Worm (Caenorhabditis elegans) whole organism, L2 larva: ENCODE measurements around the gene C14A6.6.
"Not testable (repeated sequence)": the region's sequence is repeated elsewhere in the genome, so short reads cannot be mapped to it uniquely, and the experiment has no call there.

Source experiments
- C34F6.9 ChIP-seq: fragments of 150-350 bp; optimal IDR thresholded peaks from 2 replicates; lab custom pipeline; 2014; ENCODE audit warnings: missing biosample characterization, missing genetic modification characterization
- F13H6.1 ChIP-seq: sonication (generic microtip); optimal IDR thresholded peaks from 2 replicates; lab custom pipeline; 2016; ENCODE audit warnings: missing genetic modification characterization, missing compliant biosample characterization
- R02D3.7 ChIP-seq: fragments of 150-350 bp; optimal IDR thresholded peaks from 2 replicates; lab custom pipeline; 2014; ENCODE audit warnings: missing biosample characterization, missing genetic modification characterization
- Y55F3AM.14 ChIP-seq: fragments of 200-800 bp; sonication (Bioruptor generic); optimal IDR thresholded peaks from 2 replicates; lab custom pipeline; 2018; ENCODE audit warnings: mild to moderate bottlenecking, missing genetic modification characterization, missing compliant biosample characterization
- ZK546.5 ChIP-seq: sonication (generic microtip); optimal IDR thresholded peaks from 2 replicates; lab custom pipeline; 2017; ENCODE audit warnings: missing biosample characterization, missing genetic modification characterization
- alr-1 ChIP-seq: fragments of 150-350 bp; optimal IDR thresholded peaks from 2 replicates; lab custom pipeline; 2014; ENCODE audit warnings: missing biosample characterization, missing genetic modification characterization
- aly-2 ChIP-seq: fragments of 150-350 bp; optimal IDR thresholded peaks from 2 replicates; lab custom pipeline; 2014; ENCODE audit warnings: missing biosample characterization, missing genetic modification characterization
- ama-1 ChIP-seq: fragments of 150-350 bp; optimal IDR thresholded peaks from 2 replicates; lab custom pipeline; 2018; ENCODE audit warnings: inconsistent platforms
- blmp-1 ChIP-seq: sonication (generic microtip); optimal IDR thresholded peaks from 2 replicates; lab custom pipeline; 2017; ENCODE audit warnings: missing genetic modification characterization, mild to moderate bottlenecking, missing compliant biosample characterization, antibody characterized with exemption, moderate library complexity; ENCODE audit not compliant: insufficient read depth
- ceh-16 ChIP-seq: fragments of 150-350 bp; optimal IDR thresholded peaks from 2 replicates; lab custom pipeline; 2014; ENCODE audit warnings: missing biosample characterization, missing genetic modification characterization
- dmd-4 ChIP-seq: sonication (generic microtip); optimal IDR thresholded peaks from 2 replicates; lab custom pipeline; 2017; ENCODE audit warnings: missing biosample characterization, missing genetic modification characterization
- egl-27 ChIP-seq: sonication (generic microtip); optimal IDR thresholded peaks from 3 replicates; lab custom pipeline; 2017; ENCODE audit warnings: missing biosample characterization, missing genetic modification reagents, missing genetic modification characterization
- elt-3 ChIP-seq: sonication (generic microtip); optimal IDR thresholded peaks from 2 replicates; lab custom pipeline; 2017; ENCODE audit warnings: missing biosample characterization, missing genetic modification characterization
- gmeb-1 ChIP-seq: fragments of 150-350 bp; optimal IDR thresholded peaks from 2 replicates; lab custom pipeline; 2014; ENCODE audit warnings: missing biosample characterization, missing genetic modification characterization
- lin-11 ChIP-seq: fragments of 150-350 bp; sonication (generic microtip); optimal IDR thresholded peaks from 2 replicates; lab custom pipeline; 2014; ENCODE audit warnings: missing biosample characterization, missing genetic modification characterization, inconsistent platforms, mixed read lengths
- lin-13 ChIP-seq: fragments of 150-350 bp; optimal IDR thresholded peaks from 2 replicates; lab custom pipeline; 2014; ENCODE audit warnings: missing biosample characterization, missing genetic modification reagents, missing genetic modification characterization
- lin-39 ChIP-seq: fragments of 150-350 bp; optimal IDR thresholded peaks from 2 replicates; lab custom pipeline; 2014; ENCODE audit warnings: missing biosample characterization, missing genetic modification reagents, missing genetic modification characterization
- mab-5 ChIP-seq: fragments of 150-350 bp; optimal IDR thresholded peaks from 2 replicates; lab custom pipeline; 2014; ENCODE audit warnings: missing biosample characterization, missing genetic modification characterization
- mbf-1 ChIP-seq: sonication (generic microtip); optimal IDR thresholded peaks from 2 replicates; lab custom pipeline; 2017; ENCODE audit warnings: missing biosample characterization, missing genetic modification characterization
- mdl-1 ChIP-seq, 2 experiments: fragments of 150-350 bp in 1 of 2; sonication (generic microtip) in 1 of 2; optimal IDR thresholded peaks; 2 replicates each; lab custom pipeline; 2017; ENCODE audit warnings: missing biosample characterization in 2 of 2, missing genetic modification characterization in 2 of 2
- nhr-10 ChIP-seq: sonication (generic microtip); optimal IDR thresholded peaks from 2 replicates; lab custom pipeline; 2017; ENCODE audit warnings: missing biosample characterization, missing genetic modification characterization
- nhr-129 ChIP-seq: fragments of 150-350 bp; optimal IDR thresholded peaks from 2 replicates; lab custom pipeline; 2014; ENCODE audit warnings: missing biosample characterization, missing genetic modification characterization
- nhr-237 ChIP-seq: fragments of 150-350 bp; optimal IDR thresholded peaks from 2 replicates; lab custom pipeline; 2014; ENCODE audit warnings: missing biosample characterization, missing genetic modification characterization
- nhr-6 ChIP-seq: fragments of 150-350 bp; optimal IDR thresholded peaks from 2 replicates; lab custom pipeline; 2014; ENCODE audit warnings: missing biosample characterization, missing genetic modification characterization
- nhr-77 ChIP-seq: fragments of 150-350 bp; optimal IDR thresholded peaks from 2 replicates; lab custom pipeline; 2014; ENCODE audit warnings: missing biosample characterization, missing genetic modification characterization
- peb-1 ChIP-seq: fragments of 150-350 bp; optimal IDR thresholded peaks from 2 replicates; lab custom pipeline; 2014; ENCODE audit warnings: missing biosample characterization, missing genetic modification characterization
- sem-4 ChIP-seq: fragments of 150-350 bp; optimal IDR thresholded peaks from 2 replicates; lab custom pipeline; 2014; ENCODE audit warnings: missing biosample characterization, missing genetic modification reagents, missing genetic modification characterization
- sma-3 ChIP-seq: sonication (generic microtip); optimal IDR thresholded peaks from 2 replicates; lab custom pipeline; 2016; ENCODE audit warnings: missing genetic modification reagents, missing genetic modification characterization, missing compliant biosample characterization
- sma-9 ChIP-seq, 2 experiments: fragments of 150-350 bp in 1 of 2; sonication (generic microtip) in 1 of 2; optimal IDR thresholded peaks; 2 replicates each; lab custom pipeline; 2014 to 2016; ENCODE audit warnings: missing genetic modification characterization in 2 of 2, mild to moderate bottlenecking in 1 of 2, missing biosample characterization in 1 of 2, missing compliant biosample characterization in 1 of 2, missing genetic modification reagents in 1 of 2, moderate library complexity in 1 of 2
- snpc-4 ChIP-seq: fragments of 150-350 bp; optimal IDR thresholded peaks from 2 replicates; lab custom pipeline; 2014; ENCODE audit warnings: missing biosample characterization, missing genetic modification characterization
- unc-55 ChIP-seq: fragments of 150-350 bp; sonication (generic microtip); optimal IDR thresholded peaks from 3 replicates; lab custom pipeline; 2014; ENCODE audit warnings: missing biosample characterization, missing genetic modification reagents, missing genetic modification characterization
- unc-62 ChIP-seq: fragments of 150-350 bp; optimal IDR thresholded peaks from 2 replicates; lab custom pipeline; 2014; ENCODE audit warnings: missing biosample characterization, missing genetic modification reagents, missing genetic modification characterization
- zag-1 ChIP-seq: fragments of 150-350 bp; optimal IDR thresholded peaks from 2 replicates; lab custom pipeline; 2014; ENCODE audit warnings: missing biosample characterization, missing genetic modification characterization
- ztf-1 ChIP-seq: fragments of 200-800 bp; sonication (Bioruptor generic); conservative IDR thresholded peaks from 2 replicates; pipeline ENCODE4 v1.3.6; 2022; ENCODE audit warnings: missing genetic modification characterization, missing compliant biosample characterization
- ztf-11 ChIP-seq: sonication (generic microtip); optimal IDR thresholded peaks from 2 replicates; lab custom pipeline; 2017; ENCODE audit warnings: missing biosample characterization, missing genetic modification characterization
- ztf-4 ChIP-seq: fragments of 150-350 bp; optimal IDR thresholded peaks from 2 replicates; lab custom pipeline; 2014; ENCODE audit warnings: missing biosample characterization, missing genetic modification characterization

C14A6.6 gene

ce11 chrV:18167161-18167560 is at the start of gene C14A6.6:
Gene C14A6.6, minus strand, starts transcription at chrV:18167261.
- TF ChIP-seq ama-1 (no peak), nhr-237 (no peak), nhr-77 (tag; lab: Kevin White, UChicago) (no peak), mbf-1 (no peak), C34F6.9 (tag; lab: Kevin White, UChicago) (no peak), ztf-4 (tag; lab: Kevin White, UChicago) (no peak), zag-1 (no peak), egl-27 (tag; lab: Kevin White, UChicago) (no peak), sma-3 (GFP tag; lab: Kevin White, UChicago) (no peak), mdl-1 (tag; optimal IDR thresholded peaks at IDR 0.05; lab: Kevin White, UChicago) (no peak), nhr-10 (tag; lab: Kevin White, UChicago) (no peak), ceh-16 (tag; lab: Kevin White, UChicago) (no peak), sem-4 (tag; lab: Kevin White, UChicago) (no peak), F13H6.1 (tag; lab: Kevin White, UChicago) (no peak), blmp-1 (no peak), elt-3 (tag; lab: Kevin White, UChicago) (no peak), alr-1 (no peak), aly-2 (tag; lab: Kevin White, UChicago) (no peak), ztf-1 (GFP tag; lab: Robert Waterston, UW) (no peak), lin-11 (tag; lab: Kevin White, UChicago) (no peak)

DNA sequence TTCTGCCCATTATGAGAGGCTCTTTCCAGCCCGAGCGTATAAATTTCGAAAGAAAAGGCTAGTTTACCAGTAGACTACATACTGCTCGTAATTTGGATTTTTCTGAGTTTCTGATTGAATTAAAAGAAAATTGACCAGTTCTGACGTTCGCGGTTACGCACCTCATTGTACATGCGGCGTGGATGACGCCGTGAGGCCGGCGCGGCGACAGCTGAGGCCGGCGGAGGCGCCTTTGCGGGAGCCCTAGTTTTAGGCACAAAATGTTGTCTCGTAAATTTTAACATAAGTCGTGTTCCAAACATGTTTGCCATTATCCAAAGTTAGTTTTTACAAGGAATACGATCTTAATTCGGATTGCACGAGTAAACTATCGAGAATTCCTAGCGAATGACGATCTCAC is 49.7 kb upstream of the C14A6.6 start, which contains the start of gene F16H6.9:
Gene F16H6.9 (plus strand): TSS at position 301 of the 400 bp plus-strand sequence.
- not testable (repeated sequence) for TF ChIP-seq zag-1; mab-5 (tag; lab: Kevin White, UChicago); nhr-129 (tag; lab: Kevin White, UChicago)

- TF ChIP-seq aly-2 (tag; lab: Kevin White, UChicago); lin-13 (GFP tag; lab: Kevin White, UChicago); R02D3.7: not testable (repeated sequence)
Observed at ce11 chrV:18216175-18216574, 49.1 kb upstream of the C14A6.6 start, which contains the start of gene F16H6.8. Gene F16H6.8, minus strand, starts transcription at chrV:18216275.

ce11 chrV:18212848-18213247 is 45.8 kb upstream of the C14A6.6 start:
- TF ChIP-seq Y55F3AM.14 (GFP tag; lab: Kevin White, UChicago): no peak
- no peak for TF ChIP-seq R02D3.7
- TF ChIP-seq blmp-1: no peak
- no peak for TF ChIP-seq C34F6.9 (tag; lab: Kevin White, UChicago)
- no peak for TF ChIP-seq snpc-4 (tag; lab: Kevin White, UChicago)
- no peak for TF ChIP-seq unc-55 (GFP tag; lab: Kevin White, UChicago)
- no peak for TF ChIP-seq nhr-237
- TF ChIP-seq nhr-129 (tag; lab: Kevin White, UChicago): no peak
- no peak for TF ChIP-seq ztf-1 (GFP tag; lab: Robert Waterston, UW)
- no peak for TF ChIP-seq ztf-11
- TF ChIP-seq sma-9 (GFP tag; optimal IDR thresholded peaks at IDR 0.05; lab: Kevin White, UChicago): no peak
- TF ChIP-seq sma-9 (tag; optimal IDR thresholded peaks at IDR 0.05; lab: Kevin White, UChicago): no peak
- no peak for TF ChIP-seq lin-11 (tag; lab: Kevin White, UChicago)
- TF ChIP-seq ama-1: no peak
- no peak for TF ChIP-seq ZK546.5

ce11 chrV:18209071-18209470 is 42.0 kb upstream of the C14A6.6 start, which contains the start of gene F16H6.7:
Gene F16H6.7, minus strand, starts transcription at chrV:18209171.
- TF ChIP-seq nhr-6: no peak

- TF ChIP-seq blmp-1 (no peak), lin-39 (tag; lab: Kevin White, UChicago) (no peak), R02D3.7 (no peak), gmeb-1 (tag; lab: Kevin White, UChicago) (no peak), dmd-4 (tag; lab: Kevin White, UChicago) (no peak), nhr-237 (no peak), unc-62 (no peak), nhr-77 (tag; lab: Kevin White, UChicago) (no peak), Y55F3AM.14 (GFP tag; lab: Kevin White, UChicago) (no peak), ztf-1 (GFP tag; lab: Robert Waterston, UW) (no peak), elt-3 (tag; lab: Kevin White, UChicago) (no peak), peb-1 (tag; lab: Kevin White, UChicago) (no peak), C34F6.9 (tag; lab: Kevin White, UChicago) (no peak)
- TF ChIP-seq, all 48 proteins: peak for 0
Observed at ce11 chrV:18198421-18198820, 31.4 kb upstream of the C14A6.6 start, which contains the start of gene F16H6.4. Gene F16H6.4, plus strand, starts transcription at chrV:18198721.
